Fruit fly (Drosophila melanogaster) whole organism, embryonic: ENCODE measurements around the gene Cbl.

Experiments
- Aef1 ChIP-seq: fragments of 200-800 bp; sonication (Bioruptor generic); IDR thresholded peaks from 3 replicates; pipeline ENCODE4 v1.3.6; 2022; ENCODE audit warnings: missing biosample characterization, missing genetic modification characterization
- Antp ChIP-seq: fragments of 200-800 bp; sonication (Bioruptor generic); optimal IDR thresholded peaks from 3 replicates; lab custom pipeline; 2016; ENCODE audit warnings: missing biosample characterization, missing genetic modification characterization
- BtbVII ChIP-seq: fragments of 200-800 bp; sonication (Bioruptor generic); optimal IDR thresholded peaks from 3 replicates; lab custom pipeline; 2017; ENCODE audit warnings: missing biosample characterization, mild to moderate bottlenecking, missing genetic modification characterization
- CG10274 ChIP-seq: fragments of 200-800 bp; sonication (Bioruptor generic); optimal IDR thresholded peaks from 3 replicates; lab custom pipeline; 2017; ENCODE audit warnings: missing biosample characterization, mild to moderate bottlenecking, missing genetic modification characterization
- CG1233 ChIP-seq: fragments of 200-800 bp; sonication (Bioruptor generic); optimal IDR thresholded peaks from 4 replicates; lab custom pipeline; 2018; ENCODE audit warnings: missing biosample characterization, mild to moderate bottlenecking, missing genetic modification characterization
- CG18262 ChIP-seq: fragments of 200-800 bp; optimal IDR thresholded peaks from 3 replicates; lab custom pipeline; 2019; ENCODE audit warnings: missing biosample characterization, mild to moderate bottlenecking, missing genetic modification characterization, moderate library complexity
- CG31365 ChIP-seq: fragments of 200-800 bp; sonication (Bioruptor generic); optimal IDR thresholded peaks from 2 replicates; lab custom pipeline; 2018; ENCODE audit warnings: missing biosample characterization, mild to moderate bottlenecking, missing genetic modification characterization
- CG31441 ChIP-seq: fragments of 200-800 bp; sonication (Bioruptor generic); IDR thresholded peaks from 2 replicates; pipeline ENCODE4 v1.3.6; 2022; ENCODE audit warnings: missing biosample characterization, missing genetic modification characterization
- CG3407 ChIP-seq: fragments of 200-800 bp; sonication (Bioruptor generic); optimal IDR thresholded peaks from 2 replicates; lab custom pipeline; 2018; ENCODE audit warnings: missing biosample characterization, mild to moderate bottlenecking, missing genetic modification characterization
- CG34376 ChIP-seq: fragments of 200-800 bp; sonication (Bioruptor generic); optimal IDR thresholded peaks from 2 replicates; lab custom pipeline; 2018; ENCODE audit warnings: missing biosample characterization, mild to moderate bottlenecking, missing genetic modification characterization
- CG3847 ChIP-seq: fragments of 200-800 bp; sonication (Bioruptor generic); IDR thresholded peaks from 2 replicates; pipeline ENCODE4 v1.3.6; 2022; ENCODE audit warnings: missing biosample characterization, missing genetic modification characterization
- CG4730 ChIP-seq: fragments of 200-800 bp; sonication (Bioruptor generic); IDR thresholded peaks from 2 replicates; pipeline ENCODE4 v1.3.6; 2022; ENCODE audit warnings: missing biosample characterization, missing genetic modification characterization
- CG6765 ChIP-seq: fragments of 200-800 bp; sonication (Bioruptor generic); optimal IDR thresholded peaks from 3 replicates; lab custom pipeline; 2017; ENCODE audit warnings: missing biosample characterization, mild to moderate bottlenecking, missing genetic modification characterization
- CG7745 ChIP-seq: fragments of 200-800 bp; sonication (Bioruptor generic); optimal IDR thresholded peaks from 2 replicates; lab custom pipeline; 2018; ENCODE audit warnings: missing biosample characterization, mild to moderate bottlenecking, missing genetic modification characterization, moderate library complexity
- CG9215 ChIP-seq: fragments of 200-800 bp; sonication (Bioruptor generic); IDR thresholded peaks from 2 replicates; pipeline ENCODE4 v1.3.6; 2022; ENCODE audit warnings: missing biosample characterization, missing genetic modification characterization
- CG9797 ChIP-seq: fragments of 200-800 bp; sonication (Bioruptor generic); optimal IDR thresholded peaks from 3 replicates; lab custom pipeline; 2018; ENCODE audit warnings: missing biosample characterization, mild to moderate bottlenecking, missing genetic modification characterization
- CHES-1-like ChIP-seq: fragments of 200-800 bp; sonication (Bioruptor generic); optimal IDR thresholded peaks from 2 replicates; lab custom pipeline; 2016; ENCODE audit warnings: missing biosample characterization, missing genetic modification characterization
- Camta ChIP-seq: fragments of 200-800 bp; sonication (Bioruptor generic); optimal IDR thresholded peaks from 2 replicates; lab custom pipeline; 2016; ENCODE audit warnings: missing biosample characterization, missing genetic modification characterization
- Ets65A ChIP-seq: fragments of 200-800 bp; sonication (Bioruptor generic); peaks from one replicate; lab custom pipeline; 2016; ENCODE audit warnings: missing biosample characterization, missing genetic modification characterization
- H2.0 ChIP-seq: fragments of 200-800 bp; sonication (Bioruptor generic); IDR thresholded peaks from 2 replicates; pipeline ENCODE4 v1.3.6; 2022; ENCODE audit warnings: missing biosample characterization, missing genetic modification characterization
- Hmx ChIP-seq: fragments of 200-800 bp; sonication (Bioruptor generic); optimal IDR thresholded peaks from 2 replicates; lab custom pipeline; 2016; ENCODE audit warnings: missing biosample characterization, missing genetic modification characterization
- MESR4 ChIP-seq: fragments of 200-800 bp; sonication (Bioruptor generic); optimal IDR thresholded peaks from 2 replicates; lab custom pipeline; 2018; ENCODE audit warnings: missing biosample characterization, mild to moderate bottlenecking, missing genetic modification characterization, moderate library complexity
- Med ChIP-seq: fragments of 200-800 bp; sonication (Bioruptor generic); peaks from one replicate; lab custom pipeline; 2016; ENCODE audit warnings: missing biosample characterization, missing genetic modification characterization, mild to moderate bottlenecking, inconsistent platforms, moderate library complexity
- Opbp ChIP-seq: fragments of 200-800 bp; sonication (Bioruptor generic); IDR thresholded peaks from 3 replicates; pipeline ENCODE4 v1.3.6; 2022; ENCODE audit warnings: missing biosample characterization, missing genetic modification characterization; ENCODE audit not compliant: partially characterized antibody
- Rfx ChIP-seq: fragments of 200-800 bp; sonication (Bioruptor generic); IDR thresholded peaks from 2 replicates; pipeline ENCODE4 v1.3.6; 2022; ENCODE audit warnings: missing biosample characterization, missing genetic modification characterization
- ac ChIP-seq: fragments of 200-800 bp; sonication (Bioruptor generic); optimal IDR thresholded peaks from 3 replicates; lab custom pipeline; 2017; ENCODE audit warnings: missing biosample characterization, mild to moderate bottlenecking, missing genetic modification characterization
- ash1 ChIP-seq: fragments of 200-800 bp; sonication (Bioruptor generic); optimal IDR thresholded peaks from 2 replicates; lab custom pipeline; 2018; ENCODE audit warnings: missing biosample characterization, mild to moderate bottlenecking, missing genetic modification characterization
- bowl ChIP-seq: fragments of 200-800 bp; sonication (Bioruptor generic); IDR thresholded peaks from 2 replicates; pipeline ENCODE4 v1.3.6; 2022; ENCODE audit warnings: missing biosample characterization, missing genetic modification characterization
- bsh ChIP-seq, 2 experiments: fragments of 200-800 bp; sonication (Bioruptor generic); optimal IDR thresholded peaks; 2 replicates each; lab custom pipeline; 2017 to 2018; ENCODE audit warnings: mild to moderate bottlenecking in 2 of 2, missing biosample characterization in 2 of 2, missing genetic modification characterization in 2 of 2, moderate library complexity in 1 of 2
- btn ChIP-seq: fragments of 200-800 bp; sonication (Bioruptor generic); optimal IDR thresholded peaks from 2 replicates; lab custom pipeline; 2016; ENCODE audit warnings: missing biosample characterization, missing genetic modification characterization
- crc ChIP-seq: fragments of 200-800 bp; sonication (Bioruptor generic); optimal IDR thresholded peaks from 2 replicates; lab custom pipeline; 2016; ENCODE audit warnings: missing biosample characterization, missing genetic modification characterization
- crp ChIP-seq, 2 experiments: fragments of 200-800 bp; sonication (Bioruptor generic); optimal IDR thresholded peaks; 2 replicates in 1 of 2; 3 replicates in 1 of 2; lab custom pipeline; 2017; ENCODE audit warnings: missing biosample characterization in 2 of 2, missing genetic modification characterization in 2 of 2, mild to moderate bottlenecking in 1 of 2, moderate library complexity in 1 of 2
- dimm ChIP-seq: fragments of 200-800 bp; sonication (Bioruptor generic); IDR thresholded peaks from 2 replicates; pipeline ENCODE4 v1.3.6; 2022; ENCODE audit warnings: missing biosample characterization, missing genetic modification characterization
- esg ChIP-seq: fragments of 200-800 bp; sonication (Bioruptor generic); conservative IDR thresholded peaks from 2 replicates; pipeline ENCODE4 v1.3.6; 2022; ENCODE audit warnings: missing biosample characterization, missing genetic modification characterization
- fd96Cb ChIP-seq: fragments of 200-800 bp; sonication (Bioruptor generic); optimal IDR thresholded peaks from 2 replicates; lab custom pipeline; 2018; ENCODE audit warnings: missing biosample characterization, mild to moderate bottlenecking, missing genetic modification characterization, moderate library complexity
- gro ChIP-seq: fragments of 200-800 bp; sonication (Bioruptor generic); optimal IDR thresholded peaks from 2 replicates; lab custom pipeline; 2016; ENCODE audit warnings: missing biosample characterization, missing genetic modification characterization
- h ChIP-seq: fragments of >200 bp; optimal IDR thresholded peaks from 2 replicates; lab custom pipeline; 2017
- ham ChIP-seq: fragments of 200-800 bp; sonication (Bioruptor generic); IDR thresholded peaks from 2 replicates; pipeline ENCODE4 v1.3.6; 2022; ENCODE audit warnings: missing biosample characterization, missing genetic modification characterization
- ind ChIP-seq: fragments of 200-800 bp; sonication (Bioruptor generic); optimal IDR thresholded peaks from 3 replicates; lab custom pipeline; 2016; ENCODE audit warnings: missing biosample characterization, missing genetic modification characterization
- luna ChIP-seq: fragments of 200-800 bp; sonication (Bioruptor generic); optimal IDR thresholded peaks from 2 replicates; lab custom pipeline; 2016; ENCODE audit warnings: missing biosample characterization, missing genetic modification characterization
- maf-S ChIP-seq: fragments of 200-800 bp; sonication (Bioruptor generic); optimal IDR thresholded peaks from 2 replicates; lab custom pipeline; 2016; ENCODE audit warnings: missing biosample characterization, missing genetic modification characterization
- odd ChIP-seq: fragments of 200-800 bp; sonication (Bioruptor generic); optimal IDR thresholded peaks from 2 replicates; lab custom pipeline; 2017; ENCODE audit warnings: missing biosample characterization, mild to moderate bottlenecking, missing genetic modification characterization
- pan ChIP-seq, 4 experiments: fragments of >200 bp in 3 of 4; fragments of 200-800 bp in 1 of 4; sonication (Bioruptor generic) in 1 of 4; optimal IDR thresholded peaks in 3 of 4; IDR thresholded peaks in 1 of 4; 2 replicates each; pipeline versions ENCODE4 v1.3.6 to Lab custom; 2017 to 2022; ENCODE audit warnings: missing biosample characterization in 2 of 4, missing genetic modification characterization in 2 of 4, mixed read lengths in 1 of 4
- sim ChIP-seq: fragments of 200-800 bp; sonication (Bioruptor generic); IDR thresholded peaks from 2 replicates; pipeline ENCODE4 v1.3.6; 2022; ENCODE audit warnings: missing biosample characterization, missing genetic modification characterization
- stwl ChIP-seq: fragments of 200-800 bp; sonication (Bioruptor generic); optimal IDR thresholded peaks from 3 replicates; lab custom pipeline; 2018; ENCODE audit warnings: missing biosample characterization, mild to moderate bottlenecking, missing genetic modification characterization, moderate library complexity
- toy ChIP-seq: fragments of 200-800 bp; sonication (Bioruptor generic); IDR thresholded peaks from 2 replicates; pipeline ENCODE4 v1.3.6; 2022; ENCODE audit warnings: missing biosample characterization, missing genetic modification characterization
- wor ChIP-seq: fragments of 200-800 bp; sonication (Bioruptor generic); IDR thresholded peaks from 2 replicates; pipeline ENCODE4 v1.3.6; 2022; ENCODE audit warnings: missing biosample characterization, missing genetic modification characterization
- yki ChIP-seq: fragments of >200 bp; optimal IDR thresholded peaks from 3 replicates; lab custom pipeline; 2018
- zen ChIP-seq: fragments of 200-800 bp; sonication (Bioruptor generic); optimal IDR thresholded peaks from 3 replicates; lab custom pipeline; 2018; ENCODE audit warnings: missing biosample characterization, mild to moderate bottlenecking, missing genetic modification characterization, moderate library complexity

Cbl gene

DNA sequence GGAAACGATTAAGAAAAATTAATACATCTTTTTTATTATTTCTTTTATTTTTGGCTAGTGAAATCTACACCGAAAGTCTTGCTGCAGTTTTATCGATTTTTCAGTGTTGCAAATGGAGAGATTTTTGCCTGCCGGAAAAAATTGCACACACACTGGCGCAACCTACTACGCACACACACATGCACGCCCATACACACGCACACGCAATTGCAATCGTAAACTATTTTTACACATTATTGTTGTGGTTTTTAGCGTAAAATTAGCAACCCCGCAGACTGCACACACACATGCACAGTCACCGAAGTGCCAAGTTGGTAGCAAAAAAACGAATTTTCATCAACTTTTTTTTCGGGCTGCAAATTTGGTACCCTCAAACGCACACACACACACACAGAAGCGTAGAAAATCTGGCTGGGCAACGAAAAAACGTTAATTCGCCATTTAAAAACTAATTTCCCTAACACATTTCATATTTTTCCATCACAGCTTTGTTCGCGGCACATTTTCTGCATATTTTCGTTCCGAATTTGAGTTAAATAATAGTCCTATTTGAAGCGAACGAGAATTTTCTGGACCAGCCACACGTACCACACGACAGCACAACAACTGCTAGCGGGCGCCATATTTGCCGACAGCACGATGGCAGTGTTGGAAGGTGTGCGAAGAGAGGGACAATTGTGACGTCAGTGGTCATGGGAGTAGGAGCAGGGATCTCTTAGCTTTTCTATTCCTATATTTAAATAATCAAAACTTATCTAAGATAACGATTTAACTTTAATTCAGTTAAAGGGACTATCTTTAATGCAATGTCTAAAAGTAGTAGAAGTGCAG lies 17.2 kb downstream of the Cbl start, which contains the start of gene Unr (continued):
- TF ChIP-seq pan (optimal IDR thresholded peaks at IDR 0.05; lab: Kevin White, UChicago) = no peak
- TF ChIP-seq pan (GFP tag; optimal IDR thresholded peaks at IDR 0.05 in 1 of 2, IDR thresholded peaks at IDR 0.05 in 1 of 2) = peak in 1 of 2 experiments; percentile 85
- TF ChIP-seq CG3407 (GFP tag; lab: Kevin White, UChicago) = peak; percentile 59
- TF ChIP-seq Antp (GFP tag; lab: Kevin White, UChicago) = peak; percentile 82
- TF ChIP-seq crc (GFP tag; lab: Kevin White, UChicago) = peak; percentile 62
- no peak for TF ChIP-seq ac (GFP tag; lab: Kevin White, UChicago)
- peak; percentile 92 for TF ChIP-seq Rfx
- peak; percentile 56 for TF ChIP-seq esg (GFP tag; lab: Robert Waterston, UW)
- peak; percentile 71 for TF ChIP-seq CG18262 (tag; lab: Kevin White, UChicago)
- peak; percentile 25 for TF ChIP-seq CG9797 (GFP tag; lab: Kevin White, UChicago)
- TF ChIP-seq maf-S (GFP tag; lab: Kevin White, UChicago) = peak; percentile 77
- TF ChIP-seq luna = peak; percentile 55
- TF ChIP-seq ham (GFP tag; lab: Robert Waterston, UW) = no peak
- TF ChIP-seq CG31441 (GFP tag; lab: Robert Waterston, UW) = peak; percentile 73
- peak; percentile 60; the same call in 1 of the 2 replicates for TF ChIP-seq bowl (GFP tag; lab: Robert Waterston, UW)
- TF ChIP-seq CG6765 (GFP tag; lab: Kevin White, UChicago) = peak; percentile 65
- TF ChIP-seq toy (GFP tag; lab: Robert Waterston, UW) = 0 out of 2 replicates have a peak, but pooled peaks have one; percentile 13
- peak; percentile 44; the same call in 1 of the 2 replicates for TF ChIP-seq sim
- TF ChIP-seq ind (GFP tag; lab: Kevin White, UChicago) = peak; percentile 80
- TF ChIP-seq gro = peak; percentile 89
- TF ChIP-seq Hmx (GFP tag; lab: Kevin White, UChicago) = peak; percentile 76
- TF ChIP-seq Camta (GFP tag; lab: Kevin White, UChicago) = peak; percentile 63
- TF ChIP-seq zen = peak; percentile 30
- peak; percentile 75 for TF ChIP-seq ash1
- TF ChIP-seq H2.0 (GFP tag; lab: Robert Waterston, UW) = peak; percentile 80
- TF ChIP-seq CG10274 (GFP tag; lab: Kevin White, UChicago) = no peak
- TF ChIP-seq CG4730 (GFP tag; lab: Robert Waterston, UW) = peak; percentile 72
- TF ChIP-seq wor (GFP tag; lab: Robert Waterston, UW) = no peak
- peak; percentile 66 for TF ChIP-seq odd
- peak; percentile 85 for TF ChIP-seq CG34376 (GFP tag; lab: Kevin White, UChicago)
- peak; percentile 99 for TF ChIP-seq Med (GFP tag; lab: Kevin White, UChicago)
- peak; percentile 35 for TF ChIP-seq BtbVII
- TF ChIP-seq dimm (GFP tag; lab: Robert Waterston, UW) = peak; percentile 31; the same call in 1 of the 2 replicates
- peak in 1 of 2 experiments; percentile 77 for TF ChIP-seq bsh (GFP tag; optimal IDR thresholded peaks at IDR 0.05; lab: Kevin White, UChicago)
- peak in 1 of 2 experiments; percentile 58 for TF ChIP-seq crp (GFP tag; optimal IDR thresholded peaks at IDR 0.05; lab: Kevin White, UChicago)
- peak; percentile 85 for TF ChIP-seq MESR4
- peak; percentile 87 for TF ChIP-seq CG1233
- no peak for TF ChIP-seq CG7745
- TF ChIP-seq CG31365 (tag; lab: Kevin White, UChicago) = peak; percentile 23
- TF ChIP-seq Ets65A (GFP tag; lab: Kevin White, UChicago) = peak; percentile 96
- peak; percentile 74 for TF ChIP-seq Aef1
- TF ChIP-seq yki (lab: Kevin White, UChicago) = no peak
- TF ChIP-seq CG3847 (GFP tag; lab: Robert Waterston, UW) = peak; percentile 80
- no peak for TF ChIP-seq h (lab: Kevin White, UChicago)
- peak; percentile 40 for TF ChIP-seq btn (GFP tag; lab: Kevin White, UChicago)
- peak; percentile 83 for TF ChIP-seq CHES-1-like (GFP tag; lab: Kevin White, UChicago)
- peak; percentile 43 for TF ChIP-seq fd96Cb
- TF ChIP-seq stwl (tag; lab: Kevin White, UChicago) = peak; percentile 49
- no peak for TF ChIP-seq CG9215 (GFP tag; lab: Robert Waterston, UW)
- TF ChIP-seq Opbp (GFP tag; lab: Robert Waterston, UW) = no peak
